Worm (Caenorhabditis elegans): ENCODE measurements around the gene F55B11.6.

ce11 chrIV:14435902-14436301 is 18.9 kb upstream of the F55B11.6 start:
- no peak for TF ChIP-seq W03F9.2 (tag; optimal IDR thresholded peaks at IDR 0.05)
- no peak for TF ChIP-seq dao-5 (tag; optimal IDR thresholded peaks at IDR 0.05)
